Fruit fly (Drosophila melanogaster): ENCODE results near the gene Act5C.

The Act5C gene

DNA sequence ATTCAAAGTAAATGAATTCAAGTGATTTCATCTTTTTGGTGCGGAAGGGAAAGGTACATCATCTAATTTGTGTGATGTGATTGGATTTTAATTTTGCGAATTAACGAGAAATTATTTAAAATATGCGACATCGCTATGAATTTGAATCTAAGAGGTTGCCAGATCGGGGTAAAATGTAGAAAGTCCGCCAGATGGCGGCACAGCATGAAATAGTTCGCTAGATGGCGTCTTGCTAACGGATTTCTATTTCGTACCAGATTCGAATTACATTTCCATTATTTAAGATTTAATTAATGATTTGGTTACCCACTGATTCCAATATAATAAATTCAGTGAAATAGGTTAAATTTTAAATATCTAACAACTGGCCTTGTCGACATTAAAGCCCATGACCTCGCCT lies 17.3 kb upstream of the Act5C start:
- peak; percentile 54 for TF ChIP-seq Hnf4 (GFP tag; optimal IDR thresholded peaks at IDR 0.05)
- TF ChIP-seq rgr (GFP tag; optimal IDR thresholded peaks at IDR 0.05), result peak; percentile 50
- peak; percentile 43 for TF ChIP-seq HLH106 (tag; optimal IDR thresholded peaks at IDR 0.05)
- no peak for TF ChIP-seq Rel (GFP tag; optimal IDR thresholded peaks at IDR 0.05)
- TF ChIP-seq Rel (tag; optimal IDR thresholded peaks at IDR 0.05), result peak; percentile 37
- peak; percentile 18 for TF ChIP-seq br (GFP tag; optimal IDR thresholded peaks at IDR 0.05)
- TF ChIP-seq h (GFP tag; optimal IDR thresholded peaks at IDR 0.05), result peak; percentile 54
- TF ChIP-seq fru (GFP tag; optimal IDR thresholded peaks at IDR 0.05), result peak; percentile 41
- no peak for TF ChIP-seq N (GFP tag; optimal IDR thresholded peaks at IDR 0.05)
- no peak for TF ChIP-seq usp (GFP tag; optimal IDR thresholded peaks at IDR 0.05)
- TF ChIP-seq Myc (optimal IDR thresholded peaks at IDR 0.05), result peak; percentile 86
- TF ChIP-seq foxo (GFP tag; optimal IDR thresholded peaks at IDR 0.05), result peak in 1 of 2 experiments; percentile 57
- peak; percentile 2 for TF ChIP-seq sv (GFP tag; optimal IDR thresholded peaks at IDR 0.05)
- no peak for TF ChIP-seq Sp1 (GFP tag; optimal IDR thresholded peaks at IDR 0.05)

DNA sequence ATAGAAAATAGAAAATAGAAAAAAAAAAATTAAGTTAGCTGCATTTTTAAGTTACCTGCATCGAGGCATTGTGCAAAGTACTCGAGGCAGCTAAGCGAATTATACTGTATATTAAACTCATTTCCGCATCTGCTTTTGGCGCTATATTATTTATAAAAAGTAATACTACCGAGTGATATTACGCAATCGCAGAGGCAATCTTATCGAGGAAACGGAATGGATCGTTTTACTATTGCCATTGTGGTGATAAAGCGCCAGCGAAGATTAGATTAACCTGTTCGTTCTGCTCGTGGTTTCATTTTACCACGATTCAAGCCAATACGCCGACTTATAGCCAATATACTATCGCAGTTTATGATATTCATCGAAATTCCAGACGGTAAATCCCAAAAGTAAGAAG lies 16.4 kb upstream of the Act5C start:
- TF ChIP-seq brk (GFP tag; optimal IDR thresholded peaks at IDR 0.05) (no peak), ey (GFP tag; optimal IDR thresholded peaks at IDR 0.05) (no peak), woc (GFP tag; optimal IDR thresholded peaks at IDR 0.05) (no peak), HLH106 (tag; optimal IDR thresholded peaks at IDR 0.05) (no peak), Dfd (GFP tag; optimal IDR thresholded peaks at IDR 0.05) (no peak), Hr78 (GFP tag; optimal IDR thresholded peaks at IDR 0.05) (no peak), dsf (GFP tag; optimal IDR thresholded peaks at IDR 0.05; ENCODE audit: borderline replicate concordance) (no peak), Vsx2 (GFP tag; optimal IDR thresholded peaks at IDR 0.05; ENCODE audit: partially characterized antibody) (no peak), dl (GFP tag; optimal IDR thresholded peaks at IDR 0.05; ENCODE audit: insufficient read depth in 1 of 2, partially characterized antibody in 2 of 2) (no peak), h (GFP tag; optimal IDR thresholded peaks at IDR 0.05) (no peak), GATAd (GFP tag; optimal IDR thresholded peaks at IDR 0.05) (no peak), Sp1 (GFP tag; optimal IDR thresholded peaks at IDR 0.05) (no peak), fru (GFP tag; optimal IDR thresholded peaks at IDR 0.05) (no peak), jim (GFP tag; optimal IDR thresholded peaks at IDR 0.05) (no peak), Hr83 (GFP tag; optimal IDR thresholded peaks at IDR 0.05; ENCODE audit: poor library complexity, severe bottlenecking) (no peak), N (GFP tag; optimal IDR thresholded peaks at IDR 0.05) (no peak), psq (GFP tag; optimal IDR thresholded peaks at IDR 0.05) (no peak), CG9705 (GFP tag; optimal IDR thresholded peaks at IDR 0.05) (no peak), pan (optimal IDR thresholded peaks at IDR 0.05) (no peak), Mio (GFP tag; optimal IDR thresholded peaks at IDR 0.05) (no peak)

DNA sequence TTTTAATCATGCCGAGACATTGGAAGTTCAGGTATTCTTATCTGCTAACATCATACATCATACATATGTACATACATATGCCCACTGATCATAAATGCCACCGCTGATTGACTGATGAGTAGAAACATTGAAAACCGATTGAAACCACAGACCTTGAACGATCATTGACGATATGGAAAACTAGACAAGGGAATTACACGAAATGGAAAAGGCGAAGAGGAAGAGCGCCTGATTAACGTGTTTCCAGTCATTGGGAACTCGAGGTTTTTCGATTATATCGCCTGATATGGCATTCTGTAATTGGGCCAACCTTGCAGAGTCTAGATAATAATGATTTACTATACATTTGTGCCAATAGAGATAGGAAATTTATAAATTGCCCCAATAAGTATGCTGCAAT lies 15.8 kb upstream of the Act5C start:
- TF ChIP-seq HLH106 (tag; optimal IDR thresholded peaks at IDR 0.05) (no peak), Dfd (GFP tag; optimal IDR thresholded peaks at IDR 0.05) (no peak), Hr83 (GFP tag; optimal IDR thresholded peaks at IDR 0.05; ENCODE audit: poor library complexity, severe bottlenecking) (no peak), Myc (optimal IDR thresholded peaks at IDR 0.05) (no peak), rgr (GFP tag; optimal IDR thresholded peaks at IDR 0.05) (no peak), dl (GFP tag; optimal IDR thresholded peaks at IDR 0.05; ENCODE audit: insufficient read depth in 1 of 2, partially characterized antibody in 2 of 2) (no peak), CG9705 (GFP tag; optimal IDR thresholded peaks at IDR 0.05) (no peak), CrebA (GFP tag; optimal IDR thresholded peaks at IDR 0.05; ENCODE audit: borderline replicate concordance) (no peak)

dm6 chrX:5885521-5885920 lies 15.1 kb upstream of the Act5C start:
- no peak for TF ChIP-seq lola (GFP tag; optimal IDR thresholded peaks at IDR 0.05)
- TF ChIP-seq jim (GFP tag; optimal IDR thresholded peaks at IDR 0.05), result no peak

dm6 chrX:5885973-5886372 lies 14.7 kb upstream of the Act5C start:
- TF ChIP-seq h (GFP tag; optimal IDR thresholded peaks at IDR 0.05) (no peak), foxo (GFP tag; optimal IDR thresholded peaks at IDR 0.05) (no peak), Dfd (GFP tag; optimal IDR thresholded peaks at IDR 0.05) (no peak), br (GFP tag; optimal IDR thresholded peaks at IDR 0.05) (no peak), tai (GFP tag; optimal IDR thresholded peaks at IDR 0.05) (no peak), dsf (GFP tag; optimal IDR thresholded peaks at IDR 0.05; ENCODE audit: borderline replicate concordance) (no peak), lola (GFP tag; optimal IDR thresholded peaks at IDR 0.05) (no peak), GATAd (GFP tag; optimal IDR thresholded peaks at IDR 0.05) (no peak), dmrt93B (GFP tag; optimal IDR thresholded peaks at IDR 0.05) (no peak), pan (optimal IDR thresholded peaks at IDR 0.05) (no peak), HLH106 (tag; optimal IDR thresholded peaks at IDR 0.05) (no peak), Hr83 (GFP tag; optimal IDR thresholded peaks at IDR 0.05; ENCODE audit: poor library complexity, severe bottlenecking) (no peak), rgr (GFP tag; optimal IDR thresholded peaks at IDR 0.05) (no peak), Mio (GFP tag; optimal IDR thresholded peaks at IDR 0.05) (no peak), jim (GFP tag; optimal IDR thresholded peaks at IDR 0.05) (no peak)
